Worm (Caenorhabditis elegans): ENCODE measurements around the gene srv-7.

srv-7 gene

ce11 chrX:5647884-5648283 lies at the start of gene srv-7:
srv-7 (minus strand) TSS chrX:5647984.
- TF ChIP-seq dao-5 (tag; optimal IDR thresholded peaks at IDR 0.05): no peak
- no peak for TF ChIP-seq him-1 (tag; optimal IDR thresholded peaks at IDR 0.05)
- no peak for TF ChIP-seq W03F9.2 (tag; optimal IDR thresholded peaks at IDR 0.05)

- no peak for TF ChIP-seq him-1 (tag; optimal IDR thresholded peaks at IDR 0.05)
- TF ChIP-seq W03F9.2 (tag; optimal IDR thresholded peaks at IDR 0.05): no peak
- TF ChIP-seq dao-5 (tag; optimal IDR thresholded peaks at IDR 0.05): no peak
These were observed 49.4 kb upstream of the srv-7 start, which contains the start of gene W01C8.5 for ce11 chrX:5697208-5697607. W01C8.5 (minus strand) TSS chrX:5697308.

DNA sequence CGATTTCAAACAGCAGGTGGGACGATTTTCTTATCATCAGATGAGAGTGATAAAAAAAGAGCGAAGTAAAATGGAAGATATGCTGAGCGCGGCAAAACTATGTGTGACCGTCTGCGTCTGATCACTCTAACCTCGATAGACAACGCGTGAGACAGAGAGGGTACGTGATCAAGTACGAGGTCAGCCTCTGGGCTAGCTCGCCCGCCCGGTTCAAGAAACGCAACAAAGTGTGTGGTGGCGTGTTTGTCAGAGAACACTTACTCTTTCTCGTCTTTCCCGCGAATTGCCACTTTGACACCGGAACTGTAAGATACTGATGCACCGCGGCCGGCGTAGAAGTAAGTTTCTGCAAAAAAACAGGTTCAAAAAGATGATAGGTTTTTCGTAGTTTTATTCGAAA lies 48.4 kb upstream of the srv-7 start:
- no peak for TF ChIP-seq him-1 (tag; optimal IDR thresholded peaks at IDR 0.05)

ce11 chrX:5695416-5695815 lies 47.6 kb upstream of the srv-7 start:
- TF ChIP-seq dao-5 (tag; optimal IDR thresholded peaks at IDR 0.05) (no peak), him-1 (tag; optimal IDR thresholded peaks at IDR 0.05) (no peak), W03F9.2 (tag; optimal IDR thresholded peaks at IDR 0.05) (no peak)

DNA sequence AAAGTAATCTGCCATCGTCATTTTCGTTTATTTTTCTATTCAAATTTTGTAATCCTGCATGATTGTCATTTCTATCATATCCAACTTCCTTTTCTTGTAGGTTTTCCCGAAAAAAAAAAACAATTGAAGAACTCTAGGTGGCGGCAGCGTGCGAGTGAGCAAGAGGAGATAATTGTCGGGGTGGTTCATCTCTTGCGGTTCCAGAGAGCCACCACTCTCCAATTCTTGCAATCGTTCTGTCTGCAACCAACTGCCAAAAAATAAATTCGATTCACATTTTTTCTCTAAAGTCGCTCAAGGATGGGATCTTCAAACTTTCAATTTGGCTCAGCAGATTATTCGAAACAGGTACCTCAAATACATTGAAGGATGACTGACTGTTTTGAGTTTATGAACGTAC lies 44.3 kb upstream of the srv-7 start, which contains the start of gene W01C8.1:
TSS of gene W01C8.1 (plus strand) at position 301 of the 400 bp plus-strand sequence.
- TF ChIP-seq dao-5 (tag; optimal IDR thresholded peaks at IDR 0.05) (no peak), him-1 (tag; optimal IDR thresholded peaks at IDR 0.05) (no peak), W03F9.2 (tag; optimal IDR thresholded peaks at IDR 0.05) (no peak)

DNA sequence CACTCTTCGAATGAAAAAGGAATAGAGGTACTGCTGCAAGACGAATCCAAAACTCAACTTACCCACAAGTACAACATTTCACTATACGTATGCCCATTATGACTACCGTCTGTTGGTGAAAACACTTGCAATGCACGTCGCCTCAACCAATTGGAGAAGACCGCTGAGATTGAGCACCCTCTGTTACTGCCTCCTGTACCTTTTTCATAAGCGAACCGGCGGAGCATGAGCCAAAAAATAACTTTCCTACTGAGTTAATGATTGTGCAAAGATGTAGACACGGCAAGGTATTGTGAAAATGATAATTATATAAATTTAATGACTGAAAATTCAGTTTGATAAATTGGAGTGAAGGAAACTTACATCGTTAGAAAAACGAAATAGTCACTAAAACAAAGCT lies 41.3 kb upstream of the srv-7 start:
- TF ChIP-seq him-1 (tag; optimal IDR thresholded peaks at IDR 0.05) (no peak), W03F9.2 (tag; optimal IDR thresholded peaks at IDR 0.05) (no peak), dao-5 (tag; optimal IDR thresholded peaks at IDR 0.05) (no peak)

DNA sequence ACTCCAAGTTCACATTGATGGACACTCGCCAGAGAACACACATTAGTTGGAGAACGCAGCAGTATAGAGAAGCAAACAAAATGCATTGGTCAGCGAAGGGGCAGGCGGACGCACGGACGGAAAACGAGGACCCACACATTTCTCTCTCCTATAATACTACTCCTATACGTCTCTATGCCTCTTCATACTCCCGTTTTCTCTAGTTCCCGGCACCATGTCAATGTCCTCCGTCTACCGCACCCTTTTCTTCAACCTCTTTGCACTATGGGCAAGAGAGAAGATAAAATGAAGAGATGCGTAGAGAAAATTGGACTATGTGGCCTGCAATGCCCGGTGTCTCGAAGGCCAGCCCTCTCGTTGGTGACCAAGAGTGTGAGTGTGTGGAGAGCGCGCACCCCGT lies 38.3 kb upstream of the srv-7 start, which contains the start of gene set-20:
TSS of gene set-20 (minus strand) at position 94 of the 400 bp plus-strand sequence.
- no peak for TF ChIP-seq dao-5 (tag; optimal IDR thresholded peaks at IDR 0.05)
- TF ChIP-seq him-1 (tag; optimal IDR thresholded peaks at IDR 0.05): no peak
- TF ChIP-seq W03F9.2 (tag; optimal IDR thresholded peaks at IDR 0.05): no peak

DNA sequence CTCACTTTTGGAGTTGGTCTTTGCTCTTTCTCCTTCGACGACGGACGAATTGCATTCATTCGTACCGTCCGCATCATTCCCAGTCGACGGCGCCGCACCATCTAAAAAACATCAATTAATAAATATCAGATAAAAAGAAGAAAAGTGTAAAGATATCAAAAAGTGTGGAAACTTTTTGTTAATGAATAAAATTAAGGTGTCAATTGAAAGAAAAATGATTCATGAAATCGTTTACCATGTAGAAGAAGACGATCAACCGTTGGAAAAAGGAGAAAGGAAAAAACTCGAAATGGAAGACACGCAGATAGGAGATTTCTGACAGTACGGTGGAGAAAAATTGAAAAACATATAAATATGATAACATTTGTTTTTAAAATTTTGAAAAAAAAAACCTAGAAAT lies 32.3 kb upstream of the srv-7 start, which contains the start of gene set-19:
TSS of gene set-19 (minus strand) at position 101 of the 400 bp plus-strand sequence.
- no peak for TF ChIP-seq W03F9.2 (tag; optimal IDR thresholded peaks at IDR 0.05)
- no peak for TF ChIP-seq him-1 (tag; optimal IDR thresholded peaks at IDR 0.05)
- TF ChIP-seq dao-5 (tag; optimal IDR thresholded peaks at IDR 0.05): no peak

ce11 chrX:5672615-5673014 lies 24.8 kb upstream of the srv-7 start:
- no peak for TF ChIP-seq him-1 (tag; optimal IDR thresholded peaks at IDR 0.05)
- TF ChIP-seq W03F9.2 (tag; optimal IDR thresholded peaks at IDR 0.05): no peak
- no peak for TF ChIP-seq dao-5 (tag; optimal IDR thresholded peaks at IDR 0.05)

- TF ChIP-seq W03F9.2 (tag; optimal IDR thresholded peaks at IDR 0.05) (no peak), him-1 (tag; optimal IDR thresholded peaks at IDR 0.05) (no peak), dao-5 (tag; optimal IDR thresholded peaks at IDR 0.05) (no peak)
These were observed 23.0 kb upstream of the srv-7 start for ce11 chrX:5670829-5671228.

ce11 chrX:5669733-5670132 lies 21.9 kb upstream of the srv-7 start:
- no peak for TF ChIP-seq W03F9.2 (tag; optimal IDR thresholded peaks at IDR 0.05)
- no peak for TF ChIP-seq him-1 (tag; optimal IDR thresholded peaks at IDR 0.05)
- no peak for TF ChIP-seq dao-5 (tag; optimal IDR thresholded peaks at IDR 0.05)

DNA sequence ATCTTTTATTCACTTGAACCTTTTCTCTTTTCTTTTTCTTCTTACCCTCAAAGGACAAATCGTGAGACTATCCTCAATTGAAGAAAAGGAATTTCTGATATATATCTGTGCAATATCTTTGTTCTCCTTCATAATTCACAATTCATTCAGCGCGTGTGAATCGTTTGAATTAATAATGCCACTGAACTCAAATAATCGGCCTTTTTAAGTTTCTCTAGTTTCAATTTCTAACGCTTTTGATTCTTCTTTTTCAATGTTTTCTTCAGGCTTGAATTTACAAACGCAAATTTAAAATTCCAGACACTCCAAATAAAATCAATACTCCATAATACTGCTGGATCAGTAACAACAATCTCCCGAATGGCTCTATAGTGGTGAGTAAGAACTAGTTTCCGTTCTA lies 15.8 kb upstream of the srv-7 start, which contains the start of gene egl-13:
TSS of gene egl-13 (plus strand) at position 301 of the 400 bp plus-strand sequence.
- TF ChIP-seq W03F9.2 (tag; optimal IDR thresholded peaks at IDR 0.05) (no peak), dao-5 (tag; optimal IDR thresholded peaks at IDR 0.05) (no peak), him-1 (tag; optimal IDR thresholded peaks at IDR 0.05) (no peak)

ce11 chrX:5661179-5661578 lies 13.4 kb upstream of the srv-7 start:
- TF ChIP-seq W03F9.2 (tag; optimal IDR thresholded peaks at IDR 0.05) (no peak), him-1 (tag; optimal IDR thresholded peaks at IDR 0.05) (no peak), dao-5 (tag; optimal IDR thresholded peaks at IDR 0.05) (no peak)

ce11 chrX:5659614-5660013 lies 11.8 kb upstream of the srv-7 start, which contains the start of gene T22B7.22:
T22B7.22 (plus strand) TSS chrX:5659967.
- TF ChIP-seq dao-5 (tag; optimal IDR thresholded peaks at IDR 0.05) (no peak), him-1 (tag; optimal IDR thresholded peaks at IDR 0.05) (no peak), W03F9.2 (tag; optimal IDR thresholded peaks at IDR 0.05) (no peak)

DNA sequence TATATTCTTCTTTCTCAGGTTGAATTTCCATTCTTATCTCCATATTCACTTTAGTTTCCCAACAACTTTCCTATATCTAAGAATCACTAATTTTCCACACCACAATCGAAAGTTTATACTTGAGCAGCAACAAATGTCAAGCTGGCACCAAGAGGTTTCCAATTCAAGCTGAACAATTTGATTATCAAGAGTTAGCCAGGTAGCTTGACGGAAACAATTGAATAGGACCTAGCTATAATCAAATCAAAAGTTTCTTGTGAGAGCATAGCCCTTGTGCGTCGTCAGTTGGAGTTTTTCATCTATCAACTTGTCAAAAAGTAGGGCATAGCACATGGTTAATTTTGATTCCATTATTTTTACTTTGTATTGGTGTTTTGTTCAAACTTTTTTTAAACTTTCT lies 7.8 kb upstream of the srv-7 start:
- TF ChIP-seq him-1 (tag; optimal IDR thresholded peaks at IDR 0.05) (no peak), dao-5 (tag; optimal IDR thresholded peaks at IDR 0.05) (no peak), W03F9.2 (tag; optimal IDR thresholded peaks at IDR 0.05) (no peak)

Measured in whole organism, L4/young adult.